Fruit fly (Drosophila melanogaster) whole organism, embryonic: ENCODE results near the gene hop.

Source experiments
- CG12219 ChIP-seq: fragments of 200-800 bp; sonication (Bioruptor generic); optimal IDR thresholded peaks from 3 replicates; lab custom pipeline; 2018; ENCODE audit warnings: missing biosample characterization, mild to moderate bottlenecking, missing genetic modification characterization
- Dref ChIP-seq: fragments of 200-800 bp; sonication (Bioruptor generic); IDR thresholded peaks from 2 replicates; pipeline ENCODE4 v1.3.6; 2022; ENCODE audit warnings: missing biosample characterization, missing genetic modification characterization
- aop ChIP-seq: fragments of 200-800 bp; sonication (Bioruptor generic); IDR thresholded peaks from 2 replicates; pipeline ENCODE4 v1.3.6; 2022; ENCODE audit warnings: missing biosample characterization, missing genetic modification characterization
- pros ChIP-seq: fragments of 200-800 bp; sonication (Bioruptor generic); optimal IDR thresholded peaks from 3 replicates; lab custom pipeline; 2019; ENCODE audit warnings: missing biosample characterization, mild to moderate bottlenecking, missing genetic modification characterization, moderate library complexity

DNA sequence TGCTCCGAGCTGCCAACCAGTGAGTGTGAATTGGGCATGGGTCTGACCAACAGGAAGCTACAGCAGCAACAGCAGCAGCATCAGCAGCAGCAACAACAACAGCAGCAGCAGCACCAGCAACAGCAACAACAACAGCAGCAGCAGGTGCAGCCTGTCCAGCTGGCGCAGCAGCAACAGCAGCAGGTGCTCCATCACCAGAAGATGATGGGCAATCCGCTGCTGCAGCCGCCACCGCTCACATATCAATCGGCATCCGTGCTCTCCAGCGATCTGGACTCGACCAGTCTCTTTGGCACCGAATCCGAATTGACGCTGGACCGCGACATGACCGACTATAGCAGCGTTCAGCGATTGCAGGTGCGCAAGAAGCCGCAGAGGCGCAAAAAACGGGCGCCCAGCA, 11.2 kb downstream of the hop start:
- TF ChIP-seq Dref (GFP tag; lab: Robert Waterston, UW) = no peak
- TF ChIP-seq pros (GFP tag; lab: Kevin White, UChicago) = no peak
- TF ChIP-seq aop (GFP tag; lab: Robert Waterston, UW) = no peak
- TF ChIP-seq CG12219 (GFP tag; lab: Kevin White, UChicago) = no peak
